Fruit fly (Drosophila melanogaster) whole organism, pupa: ENCODE data around the gene obst-H.

Source experiments
- CG12605 ChIP-seq: fragments of 200-800 bp; sonication (Bioruptor generic); IDR thresholded peaks from 2 replicates; pipeline ENCODE4 v1.3.6; 2022; ENCODE audit warnings: missing biosample characterization, missing genetic modification characterization
- CG4496 ChIP-seq: fragments of 200-800 bp; sonication (Bioruptor generic); IDR thresholded peaks from 3 replicates; pipeline ENCODE4 v1.3.6; 2022; ENCODE audit warnings: missing biosample characterization, missing genetic modification characterization
- Ets98B ChIP-seq: fragments of 200-800 bp; sonication (Bioruptor generic); IDR thresholded peaks from 2 replicates; pipeline ENCODE4 v1.3.6; 2022; ENCODE audit warnings: missing biosample characterization, missing genetic modification characterization
- rn ChIP-seq: fragments of 200-800 bp; sonication (Bioruptor generic); IDR thresholded peaks from 2 replicates; pipeline ENCODE4 v1.3.6; 2022; ENCODE audit warnings: missing biosample characterization, missing genetic modification characterization

DNA sequence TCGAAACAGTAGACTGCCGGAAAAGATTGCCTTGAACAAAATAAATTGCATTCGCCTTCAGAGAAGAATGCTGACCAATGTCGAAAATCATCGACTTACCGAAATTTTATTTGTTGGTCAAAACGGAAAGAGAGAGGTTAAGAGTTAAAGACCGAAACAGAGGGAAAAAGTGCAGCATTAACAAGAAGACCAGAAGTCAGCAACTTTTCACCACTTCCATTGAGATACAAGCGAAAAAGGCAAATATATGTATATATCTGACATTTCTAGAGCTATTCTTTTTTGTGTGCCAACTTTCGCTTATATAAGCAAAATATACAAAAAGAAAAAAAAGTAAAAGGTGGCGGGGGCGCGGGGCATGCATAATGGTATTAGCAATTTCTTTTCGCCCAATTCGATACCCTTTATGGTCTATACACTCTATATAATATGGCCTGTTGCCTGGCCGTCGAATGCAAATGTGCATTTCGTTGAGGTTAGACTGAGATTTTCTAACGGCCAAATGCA lies 10.9 kb upstream of the obst-H start:
- TF ChIP-seq CG12605 (GFP tag; lab: Robert Waterston, UW), result no peak
- TF ChIP-seq Ets98B (GFP tag; lab: Robert Waterston, UW), result no peak
- no peak for TF ChIP-seq CG4496 (GFP tag; lab: Robert Waterston, UW)
- TF ChIP-seq rn (GFP tag; lab: Robert Waterston, UW), result no peak
